Fruit fly (Drosophila melanogaster) S2 (cell line): ENCODE measurements around the gene GstT4.

Experiments
- CG8478 ChIP-seq: fragments of >200 bp; optimal IDR thresholded peaks from 2 replicates; lab custom pipeline; 2018
- CTCF ChIP-seq, 2 experiments: fragments of >200 bp; optimal IDR thresholded peaks; 2 replicates each; lab custom pipeline; 2018

- TF ChIP-seq CTCF (optimal IDR thresholded peaks at IDR 0.05; lab: Kevin White, UChicago) (no peak), CG8478 (lab: Kevin White, UChicago) (no peak)
These were observed 42.9 kb downstream of the GstT4 start for dm6 chrX:13447438-13447837.
